Worm (Caenorhabditis elegans) whole organism, L2 larva: ENCODE results near the gene ZK1307.7.

Experiments used
- C34F6.9 ChIP-seq: fragments of 150-350 bp; optimal IDR thresholded peaks from 2 replicates; lab custom pipeline; 2014; ENCODE audit warnings: missing biosample characterization, missing genetic modification characterization
- F13H6.1 ChIP-seq: sonication (generic microtip); optimal IDR thresholded peaks from 2 replicates; lab custom pipeline; 2016; ENCODE audit warnings: missing genetic modification characterization, missing compliant biosample characterization
- R02D3.7 ChIP-seq: fragments of 150-350 bp; optimal IDR thresholded peaks from 2 replicates; lab custom pipeline; 2014; ENCODE audit warnings: missing biosample characterization, missing genetic modification characterization
- Y55F3AM.14 ChIP-seq: fragments of 200-800 bp; sonication (Bioruptor generic); optimal IDR thresholded peaks from 2 replicates; lab custom pipeline; 2018; ENCODE audit warnings: mild to moderate bottlenecking, missing genetic modification characterization, missing compliant biosample characterization
- ZK546.5 ChIP-seq: sonication (generic microtip); optimal IDR thresholded peaks from 2 replicates; lab custom pipeline; 2017; ENCODE audit warnings: missing biosample characterization, missing genetic modification characterization
- alr-1 ChIP-seq: fragments of 150-350 bp; optimal IDR thresholded peaks from 2 replicates; lab custom pipeline; 2014; ENCODE audit warnings: missing biosample characterization, missing genetic modification characterization
- aly-2 ChIP-seq: fragments of 150-350 bp; optimal IDR thresholded peaks from 2 replicates; lab custom pipeline; 2014; ENCODE audit warnings: missing biosample characterization, missing genetic modification characterization
- ama-1 ChIP-seq: fragments of 150-350 bp; optimal IDR thresholded peaks from 2 replicates; lab custom pipeline; 2018; ENCODE audit warnings: inconsistent platforms
- blmp-1 ChIP-seq: sonication (generic microtip); optimal IDR thresholded peaks from 2 replicates; lab custom pipeline; 2017; ENCODE audit warnings: missing genetic modification characterization, mild to moderate bottlenecking, missing compliant biosample characterization, antibody characterized with exemption, moderate library complexity; ENCODE audit not compliant: insufficient read depth
- ceh-16 ChIP-seq: fragments of 150-350 bp; optimal IDR thresholded peaks from 2 replicates; lab custom pipeline; 2014; ENCODE audit warnings: missing biosample characterization, missing genetic modification characterization
- ceh-82 ChIP-seq: fragments of 150-350 bp; optimal IDR thresholded peaks from 2 replicates; lab custom pipeline; 2014; ENCODE audit warnings: missing biosample characterization, missing genetic modification characterization
- crh-2 ChIP-seq: sonication (generic microtip); optimal IDR thresholded peaks from 2 replicates; lab custom pipeline; 2017; ENCODE audit warnings: missing biosample characterization, missing genetic modification characterization
- dmd-4 ChIP-seq: sonication (generic microtip); optimal IDR thresholded peaks from 2 replicates; lab custom pipeline; 2017; ENCODE audit warnings: missing biosample characterization, missing genetic modification characterization
- egl-27 ChIP-seq: sonication (generic microtip); optimal IDR thresholded peaks from 3 replicates; lab custom pipeline; 2017; ENCODE audit warnings: missing biosample characterization, missing genetic modification reagents, missing genetic modification characterization
- elt-1 ChIP-seq: fragments of 150-350 bp; optimal IDR thresholded peaks from 2 replicates; lab custom pipeline; 2014; ENCODE audit warnings: missing biosample characterization, missing genetic modification characterization
- fos-1 ChIP-seq: fragments of 150-350 bp; optimal IDR thresholded peaks from 2 replicates; lab custom pipeline; 2014; ENCODE audit warnings: missing biosample characterization, missing genetic modification characterization
- gmeb-1 ChIP-seq: fragments of 150-350 bp; optimal IDR thresholded peaks from 2 replicates; lab custom pipeline; 2014; ENCODE audit warnings: missing biosample characterization, missing genetic modification characterization
- lin-11 ChIP-seq: fragments of 150-350 bp; sonication (generic microtip); optimal IDR thresholded peaks from 2 replicates; lab custom pipeline; 2014; ENCODE audit warnings: missing biosample characterization, missing genetic modification characterization, inconsistent platforms, mixed read lengths
- lin-13 ChIP-seq: fragments of 150-350 bp; optimal IDR thresholded peaks from 2 replicates; lab custom pipeline; 2014; ENCODE audit warnings: missing biosample characterization, missing genetic modification reagents, missing genetic modification characterization
- lsy-2 ChIP-seq, 2 experiments: fragments of 150-350 bp in 1 of 2; sonication (generic microtip) in 1 of 2; optimal IDR thresholded peaks; 2 replicates each; lab custom pipeline; 2014 to 2017; ENCODE audit warnings: missing biosample characterization in 2 of 2, missing genetic modification characterization in 2 of 2
- mab-5 ChIP-seq: fragments of 150-350 bp; optimal IDR thresholded peaks from 2 replicates; lab custom pipeline; 2014; ENCODE audit warnings: missing biosample characterization, missing genetic modification characterization
- mbf-1 ChIP-seq: sonication (generic microtip); optimal IDR thresholded peaks from 2 replicates; lab custom pipeline; 2017; ENCODE audit warnings: missing biosample characterization, missing genetic modification characterization
- mdl-1 ChIP-seq, 2 experiments: fragments of 150-350 bp in 1 of 2; sonication (generic microtip) in 1 of 2; optimal IDR thresholded peaks; 2 replicates each; lab custom pipeline; 2017; ENCODE audit warnings: missing biosample characterization in 2 of 2, missing genetic modification characterization in 2 of 2
- nhr-11 ChIP-seq: fragments of 150-350 bp; optimal IDR thresholded peaks from 2 replicates; lab custom pipeline; 2014; ENCODE audit warnings: missing biosample characterization, missing genetic modification characterization
- nhr-12 ChIP-seq: fragments of 150-350 bp; optimal IDR thresholded peaks from 2 replicates; lab custom pipeline; 2014; ENCODE audit warnings: missing biosample characterization, missing genetic modification characterization
- nhr-129 ChIP-seq: fragments of 150-350 bp; optimal IDR thresholded peaks from 2 replicates; lab custom pipeline; 2014; ENCODE audit warnings: missing biosample characterization, missing genetic modification characterization
- nhr-23 ChIP-seq: fragments of 150-350 bp; optimal IDR thresholded peaks from 2 replicates; lab custom pipeline; 2014; ENCODE audit warnings: missing biosample characterization, missing genetic modification reagents, missing genetic modification characterization
- nhr-237 ChIP-seq: fragments of 150-350 bp; optimal IDR thresholded peaks from 2 replicates; lab custom pipeline; 2014; ENCODE audit warnings: missing biosample characterization, missing genetic modification characterization
- nhr-25 ChIP-seq: fragments of 150-350 bp; sonication (generic microtip); optimal IDR thresholded peaks from 3 replicates; lab custom pipeline; 2014; ENCODE audit warnings: missing biosample characterization, missing genetic modification characterization
- nhr-6 ChIP-seq: fragments of 150-350 bp; optimal IDR thresholded peaks from 2 replicates; lab custom pipeline; 2014; ENCODE audit warnings: missing biosample characterization, missing genetic modification characterization
- nhr-77 ChIP-seq: fragments of 150-350 bp; optimal IDR thresholded peaks from 2 replicates; lab custom pipeline; 2014; ENCODE audit warnings: missing biosample characterization, missing genetic modification characterization
- peb-1 ChIP-seq: fragments of 150-350 bp; optimal IDR thresholded peaks from 2 replicates; lab custom pipeline; 2014; ENCODE audit warnings: missing biosample characterization, missing genetic modification characterization
- sem-4 ChIP-seq: fragments of 150-350 bp; optimal IDR thresholded peaks from 2 replicates; lab custom pipeline; 2014; ENCODE audit warnings: missing biosample characterization, missing genetic modification reagents, missing genetic modification characterization
- skn-1 ChIP-seq: sonication (generic microtip); optimal IDR thresholded peaks from 2 replicates; lab custom pipeline; 2017; ENCODE audit warnings: missing biosample characterization, missing genetic modification characterization
- sma-3 ChIP-seq: sonication (generic microtip); optimal IDR thresholded peaks from 2 replicates; lab custom pipeline; 2016; ENCODE audit warnings: missing genetic modification reagents, missing genetic modification characterization, missing compliant biosample characterization
- sma-9 ChIP-seq, 2 experiments: fragments of 150-350 bp in 1 of 2; sonication (generic microtip) in 1 of 2; optimal IDR thresholded peaks; 2 replicates each; lab custom pipeline; 2014 to 2016; ENCODE audit warnings: missing genetic modification characterization in 2 of 2, mild to moderate bottlenecking in 1 of 2, missing biosample characterization in 1 of 2, missing compliant biosample characterization in 1 of 2, missing genetic modification reagents in 1 of 2, moderate library complexity in 1 of 2
- snpc-4 ChIP-seq: fragments of 150-350 bp; optimal IDR thresholded peaks from 2 replicates; lab custom pipeline; 2014; ENCODE audit warnings: missing biosample characterization, missing genetic modification characterization
- unc-55 ChIP-seq: fragments of 150-350 bp; sonication (generic microtip); optimal IDR thresholded peaks from 3 replicates; lab custom pipeline; 2014; ENCODE audit warnings: missing biosample characterization, missing genetic modification reagents, missing genetic modification characterization
- unc-62 ChIP-seq: fragments of 150-350 bp; optimal IDR thresholded peaks from 2 replicates; lab custom pipeline; 2014; ENCODE audit warnings: missing biosample characterization, missing genetic modification reagents, missing genetic modification characterization
- zag-1 ChIP-seq: fragments of 150-350 bp; optimal IDR thresholded peaks from 2 replicates; lab custom pipeline; 2014; ENCODE audit warnings: missing biosample characterization, missing genetic modification characterization
- ztf-1 ChIP-seq: fragments of 200-800 bp; sonication (Bioruptor generic); conservative IDR thresholded peaks from 2 replicates; pipeline ENCODE4 v1.3.6; 2022; ENCODE audit warnings: missing genetic modification characterization, missing compliant biosample characterization
- ztf-11 ChIP-seq: sonication (generic microtip); optimal IDR thresholded peaks from 2 replicates; lab custom pipeline; 2017; ENCODE audit warnings: missing biosample characterization, missing genetic modification characterization
- ztf-4 ChIP-seq: fragments of 150-350 bp; optimal IDR thresholded peaks from 2 replicates; lab custom pipeline; 2014; ENCODE audit warnings: missing biosample characterization, missing genetic modification characterization

Gene ZK1307.7

DNA sequence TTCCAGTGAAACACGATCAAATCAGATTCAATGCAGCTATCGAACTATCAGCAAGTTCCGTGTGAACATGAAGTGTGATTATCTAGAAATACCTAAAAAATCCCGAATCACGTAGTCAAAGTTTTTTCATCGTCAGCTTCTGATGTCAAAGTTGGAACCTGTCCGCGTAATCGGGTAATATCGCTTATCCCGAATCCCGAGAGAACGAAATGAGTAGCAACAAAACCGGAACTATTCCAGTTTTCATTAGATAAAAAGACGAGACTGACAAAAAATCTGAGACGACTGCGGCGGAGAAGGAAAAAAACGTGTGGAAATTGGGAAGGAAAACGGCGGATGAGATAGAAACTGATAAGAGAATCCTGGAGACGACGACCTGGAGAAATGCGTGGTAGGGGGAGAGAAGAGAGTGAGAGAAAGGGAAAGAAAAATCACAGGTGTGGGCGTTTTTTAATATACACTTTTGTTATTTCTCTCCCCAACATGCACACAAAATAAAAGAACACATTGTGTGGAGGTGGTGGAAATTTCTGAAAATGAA lies 16.3 kb upstream of the ZK1307.7 start:
- TF ChIP-seq nhr-129: no peak
- TF ChIP-seq fos-1 (tag; lab: Kevin White, UChicago): peak; percentile 45
- peak; percentile 13 for TF ChIP-seq F13H6.1 (tag; lab: Kevin White, UChicago)
- TF ChIP-seq ama-1 (lab: Kevin White, UChicago): peak; percentile 33
- no peak for TF ChIP-seq lin-13 (GFP tag; lab: Kevin White, UChicago)
- TF ChIP-seq sma-9 (GFP tag; optimal IDR thresholded peaks at IDR 0.05; lab: Kevin White, UChicago): no peak
- TF ChIP-seq sma-9 (tag; optimal IDR thresholded peaks at IDR 0.05; lab: Kevin White, UChicago): no peak
- TF ChIP-seq unc-62: no peak

DNA sequence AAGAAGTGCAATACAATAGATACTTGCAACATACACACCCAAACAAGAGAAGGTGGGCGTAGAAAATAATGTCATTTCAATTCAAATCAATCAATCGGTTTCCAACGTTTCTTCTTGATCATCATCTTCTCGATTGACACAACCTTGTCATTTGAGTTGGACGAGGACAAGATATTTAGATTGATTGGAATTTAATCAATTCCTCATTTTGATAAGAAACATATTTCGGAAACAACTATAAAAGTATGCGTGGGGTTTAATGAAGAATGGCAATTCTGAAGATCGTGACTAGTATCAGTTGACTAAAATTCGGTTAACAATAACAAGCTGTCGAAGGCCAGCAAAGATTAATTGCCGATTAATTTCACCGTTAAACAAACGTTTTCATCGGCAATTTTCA lies 15.8 kb upstream of the ZK1307.7 start:
- TF ChIP-seq nhr-25 (tag; lab: Kevin White, UChicago) (peak; percentile 59), skn-1 (no peak), blmp-1 (peak; percentile 4), fos-1 (tag; lab: Kevin White, UChicago) (no peak), nhr-6 (tag; lab: Kevin White, UChicago) (peak; percentile 29), sma-3 (peak; percentile 1), mbf-1 (no peak), nhr-23 (tag; lab: Kevin White, UChicago) (no peak), snpc-4 (tag; lab: Kevin White, UChicago) (no peak), gmeb-1 (tag; lab: Kevin White, UChicago) (no peak), sma-9 (GFP tag; optimal IDR thresholded peaks at IDR 0.05; lab: Kevin White, UChicago) (peak; percentile 15), sma-9 (tag; optimal IDR thresholded peaks at IDR 0.05; lab: Kevin White, UChicago) (no peak), dmd-4 (tag; lab: Kevin White, UChicago) (no peak)

ce11 chrII:9621121-9621520 lies 15.3 kb upstream of the ZK1307.7 start:
- TF ChIP-seq F13H6.1 (tag; lab: Kevin White, UChicago) (peak; percentile 70), lin-13 (GFP tag; lab: Kevin White, UChicago) (no peak), mdl-1 (tag; optimal IDR thresholded peaks at IDR 0.05; lab: Kevin White, UChicago) (no peak), unc-55 (GFP tag; lab: Kevin White, UChicago) (peak; percentile 1), egl-27 (tag; lab: Kevin White, UChicago) (no peak), fos-1 (tag; lab: Kevin White, UChicago) (no peak), lsy-2 (tag; optimal IDR thresholded peaks at IDR 0.05; lab: Kevin White, UChicago) (peak in 1 of 2 experiments; percentile 24), C34F6.9 (tag; lab: Kevin White, UChicago) (peak; percentile 61), nhr-129 (peak; percentile 43), nhr-6 (tag; lab: Kevin White, UChicago) (no peak), sma-9 (GFP tag; optimal IDR thresholded peaks at IDR 0.05; lab: Kevin White, UChicago) (peak; percentile 50), sma-9 (tag; optimal IDR thresholded peaks at IDR 0.05; lab: Kevin White, UChicago) (no peak), ceh-82 (tag; lab: Kevin White, UChicago) (no peak)

DNA sequence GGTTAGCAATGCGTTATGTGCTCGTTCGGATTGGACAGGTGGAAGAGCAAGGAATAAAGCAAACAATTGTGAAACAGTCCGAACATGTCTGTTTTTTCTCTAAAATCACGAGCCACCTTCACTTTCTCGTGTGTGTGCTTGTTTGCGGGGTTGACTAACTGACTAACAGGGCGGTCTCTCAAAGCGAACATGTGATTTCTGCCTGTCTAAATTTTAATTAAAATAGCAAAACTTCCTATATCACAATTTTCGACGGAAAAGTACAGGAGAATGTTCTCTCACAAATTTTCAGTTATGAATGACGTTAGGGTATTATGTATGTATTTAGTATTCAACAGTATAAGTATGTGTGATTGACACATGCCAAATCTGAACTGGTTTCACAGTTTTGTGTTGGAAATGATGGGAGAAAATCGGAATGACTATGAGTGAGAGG lies 14.5 kb upstream of the ZK1307.7 start:
- no peak for TF ChIP-seq peb-1
- no peak for TF ChIP-seq ztf-4
- TF ChIP-seq ztf-11: no peak
- no peak for TF ChIP-seq nhr-11 (tag; lab: Kevin White, UChicago)
- TF ChIP-seq ama-1 (lab: Kevin White, UChicago): no peak
- TF ChIP-seq gmeb-1 (tag; lab: Kevin White, UChicago): no peak
- no peak for TF ChIP-seq Y55F3AM.14 (GFP tag; lab: Kevin White, UChicago)
- TF ChIP-seq snpc-4 (tag; lab: Kevin White, UChicago): no peak
- no peak for TF ChIP-seq R02D3.7 (tag; lab: Kevin White, UChicago)
- TF ChIP-seq blmp-1: peak; percentile 13
- no peak for TF ChIP-seq alr-1 (tag; lab: Kevin White, UChicago)
- no peak for TF ChIP-seq nhr-237
- TF ChIP-seq sma-9 (GFP tag; optimal IDR thresholded peaks at IDR 0.05; lab: Kevin White, UChicago): peak; percentile 9
- TF ChIP-seq sma-9 (tag; optimal IDR thresholded peaks at IDR 0.05; lab: Kevin White, UChicago): no peak
- no peak for TF ChIP-seq nhr-6 (tag; lab: Kevin White, UChicago)
- no peak for TF ChIP-seq nhr-77
- no peak for TF ChIP-seq nhr-12 (tag; lab: Kevin White, UChicago)
- TF ChIP-seq dmd-4 (tag; lab: Kevin White, UChicago): no peak
- TF ChIP-seq ceh-82 (tag; lab: Kevin White, UChicago): no peak
- TF ChIP-seq C34F6.9 (tag; lab: Kevin White, UChicago): peak; percentile 21
- TF ChIP-seq skn-1: no peak
- TF ChIP-seq sem-4 (tag; lab: Kevin White, UChicago): no peak
- no peak for TF ChIP-seq unc-55 (GFP tag; lab: Kevin White, UChicago)
- TF ChIP-seq lin-11: no peak
- TF ChIP-seq F13H6.1 (tag; lab: Kevin White, UChicago): peak; percentile 43
- no peak for TF ChIP-seq ceh-16 (tag; lab: Kevin White, UChicago)
- TF ChIP-seq fos-1 (tag; lab: Kevin White, UChicago): no peak
- no peak for TF ChIP-seq ztf-1 (GFP tag; lab: Robert Waterston, UW)
- TF ChIP-seq elt-1 (tag; lab: Kevin White, UChicago): no peak
- no peak for TF ChIP-seq zag-1 (tag; lab: Kevin White, UChicago)
- peak; percentile 40 for TF ChIP-seq crh-2
- TF ChIP-seq egl-27 (tag; lab: Kevin White, UChicago): no peak
- no peak for TF ChIP-seq nhr-129
- TF ChIP-seq aly-2 (tag; lab: Kevin White, UChicago): no peak
- no peak for TF ChIP-seq ZK546.5 (tag; lab: Kevin White, UChicago)
- no peak for TF ChIP-seq nhr-25 (tag; lab: Kevin White, UChicago)
- no peak for TF ChIP-seq sma-3
- TF ChIP-seq mab-5 (tag; lab: Kevin White, UChicago): no peak
